Worm (Caenorhabditis elegans) whole organism, dauer: ENCODE results near the gene C46E10.1.

Experiments
- unc-62 ChIP-seq: sonication (generic microtip); optimal IDR thresholded peaks from 2 replicates; lab custom pipeline; 2017; ENCODE audit warnings: missing biosample characterization, missing genetic modification reagents, missing genetic modification characterization

Gene C46E10.1

ce11 chrII:3724175-3724715 lies at the start of gene C46E10.1:
TSS of gene C46E10.1 (plus strand) at chrII:3724225.
- no peak for TF ChIP-seq unc-62

- no peak for TF ChIP-seq unc-62
Measured at ce11 chrII:3675176-3675575, 48.8 kb upstream of the C46E10.1 start, which contains the start of gene F19B10.2. TSS of gene F19B10.2 (plus strand) at chrII:3675476.

- TF ChIP-seq unc-62 = no peak
Measured at ce11 chrII:3678978-3679377, 45.0 kb upstream of the C46E10.1 start.

- TF ChIP-seq unc-62 = no peak
Measured at ce11 chrII:3680366-3680765, 43.7 kb upstream of the C46E10.1 start.

ce11 chrII:3681365-3682083 lies 42.5 kb upstream of the C46E10.1 start, which contains the start of gene F19B10.10:
TSS of gene F19B10.10 (minus strand) at chrII:3681415.
- TF ChIP-seq unc-62 = no peak

ce11 chrII:3682770-3683234 lies 41.2 kb upstream of the C46E10.1 start, which contains the start of gene F19B10.1:
TSS of gene F19B10.1 (plus strand) at chrII:3683184.
- no peak for TF ChIP-seq unc-62

ce11 chrII:3684487-3685067 lies 39.4 kb upstream of the C46E10.1 start:
- no peak for TF ChIP-seq unc-62

- no peak for TF ChIP-seq unc-62
Measured at ce11 chrII:3688333-3688732, 35.7 kb upstream of the C46E10.1 start, which contains the start of gene ifas-1. TSS of gene ifas-1 (minus strand) at chrII:3688719.

- TF ChIP-seq unc-62 = no peak
Measured at ce11 chrII:3690646-3691045, 33.4 kb upstream of the C46E10.1 start, which contains the start of gene srx-101. TSS of gene srx-101 (minus strand) at chrII:3690746.

ce11 chrII:3694664-3695063 lies 29.4 kb upstream of the C46E10.1 start, which contains the start of gene srx-102:
TSS of gene srx-102 (minus strand) at chrII:3694764.
- no peak for TF ChIP-seq unc-62

ce11 chrII:3699591-3699990 lies 24.4 kb upstream of the C46E10.1 start, which contains the start of gene srx-104:
TSS of gene srx-104 (minus strand) at chrII:3699691.
- no peak for TF ChIP-seq unc-62

- TF ChIP-seq unc-62 = no peak
Measured at ce11 chrII:3701305-3701704, 22.7 kb upstream of the C46E10.1 start, which contains the start of gene srx-105. TSS of gene srx-105 (minus strand) at chrII:3701405.

- TF ChIP-seq unc-62 = no peak
Measured at ce11 chrII:3705320-3705719, 18.7 kb upstream of the C46E10.1 start, which contains the start of gene srx-108. TSS of gene srx-108 (plus strand) at chrII:3705620.

ce11 chrII:3709255-3709654 lies 14.8 kb upstream of the C46E10.1 start, which contains the start of gene srx-110:
TSS of gene srx-110 (plus strand) at chrII:3709555.
- TF ChIP-seq unc-62 = no peak

ce11 chrII:3711047-3711446 lies 13.0 kb upstream of the C46E10.1 start, which contains the start of gene fbxc-53:
TSS of gene fbxc-53 (plus strand) at chrII:3711291.
- TF ChIP-seq unc-62 = no peak

- no peak for TF ChIP-seq unc-62
Measured at ce11 chrII:3714595-3714994, 9.4 kb upstream of the C46E10.1 start, which contains the start of gene srh-100. TSS of gene srh-100 (minus strand) at chrII:3714695.

- TF ChIP-seq unc-62 = no peak
Measured at ce11 chrII:3716455-3716854, 7.6 kb upstream of the C46E10.1 start, which contains the start of gene srh-99. TSS of gene srh-99 (minus strand) at chrII:3716555.
